Worm (Caenorhabditis elegans): ENCODE results near the gene pudl-1.

- TF ChIP-seq mab-5 (tag; optimal IDR thresholded peaks at IDR 0.05) (no peak), nhr-28 (tag; optimal IDR thresholded peaks at IDR 0.05) (no peak), elt-3 (tag; optimal IDR thresholded peaks at IDR 0.05) (no peak), lsy-2 (tag; optimal IDR thresholded peaks at IDR 0.05) (no peak), nhr-76 (tag; optimal IDR thresholded peaks at IDR 0.05) (no peak), blmp-1 (tag; optimal IDR thresholded peaks at IDR 0.05) (no peak), pha-4 (tag; optimal IDR thresholded peaks at IDR 0.05) (no peak), ces-1 (GFP tag; optimal IDR thresholded peaks at IDR 0.05) (no peak), lin-13 (tag; optimal IDR thresholded peaks at IDR 0.05) (no peak), unc-62 (GFP tag; optimal IDR thresholded peaks at IDR 0.05) (no peak), mep-1 (tag; optimal IDR thresholded peaks at IDR 0.05) (no peak), snpc-4 (tag; optimal IDR thresholded peaks at IDR 0.05) (no peak), ceh-43 (GFP tag; optimal IDR thresholded peaks at IDR 0.05) (no peak), elt-1 (tag; optimal IDR thresholded peaks at IDR 0.05; ENCODE audit: borderline replicate concordance, insufficient read depth) (no peak)
These were observed 8.6 kb downstream of the pudl-1 start, which contains the start of gene clec-83 for ce11 chrIV:2841260-2841659.

Data from whole organism, mixed stage, embryonic.